Worm (Caenorhabditis elegans) whole organism, young adult: ENCODE measurements around the gene srh-61.

Experiments
- B0035.1 ChIP-seq: sonication (generic microtip); optimal IDR thresholded peaks from 2 replicates; lab custom pipeline; 2016; ENCODE audit warnings: missing genetic modification characterization, mild to moderate bottlenecking, missing compliant biosample characterization, missing genotype, missing genetic modification reagents
- Y56A3A.18 ChIP-seq: fragments of 200-800 bp; sonication (Bioruptor generic); IDR thresholded peaks from 2 replicates; pipeline ENCODE4 v1.3.6; 2022; ENCODE audit warnings: missing genetic modification reagents, missing genetic modification characterization, missing compliant biosample characterization
- ama-1 ChIP-seq, 3 experiments: fragments of 150-350 bp in 1 of 3; sonication (generic microtip) in 2 of 3; optimal IDR thresholded peaks; 2 replicates each; lab custom pipeline; 2014 to 2018; ENCODE audit warnings: missing biosample characterization in 2 of 3, missing genetic modification characterization in 2 of 3, missing genetic modification reagents in 2 of 3
- ekl-4 ChIP-seq: fragments of 200-800 bp; sonication (Bioruptor generic); IDR thresholded peaks from 2 replicates; pipeline ENCODE4 v1.3.6; 2022; ENCODE audit warnings: missing genetic modification reagents, missing genetic modification characterization, missing compliant biosample characterization
- let-526 ChIP-seq: fragments of 200-800 bp; sonication (Bioruptor generic); IDR thresholded peaks from 2 replicates; pipeline ENCODE4 v1.3.6; 2022; ENCODE audit warnings: missing genetic modification reagents, missing genetic modification characterization, missing compliant biosample characterization
- mel-28 ChIP-seq: sonication (generic microtip); optimal IDR thresholded peaks from 2 replicates; lab custom pipeline; 2016; ENCODE audit warnings: borderline replicate concordance, mild to moderate bottlenecking, missing genetic modification characterization, missing compliant biosample characterization
- repo-1 ChIP-seq: sonication (generic microtip); optimal IDR thresholded peaks from 2 replicates; lab custom pipeline; 2017; ENCODE audit warnings: mild to moderate bottlenecking, missing genetic modification characterization, missing compliant biosample characterization
- unc-62 ChIP-seq: fragments of 150-350 bp; optimal IDR thresholded peaks from 2 replicates; lab custom pipeline; 2014; ENCODE audit warnings: missing biosample characterization, missing genetic modification reagents, missing genetic modification characterization
- ztf-22 ChIP-seq: fragments of 200-800 bp; sonication (Bioruptor generic); optimal IDR thresholded peaks from 2 replicates; lab custom pipeline; 2018; ENCODE audit warnings: mild to moderate bottlenecking, missing genetic modification characterization, moderate library complexity, missing compliant biosample characterization

DNA sequence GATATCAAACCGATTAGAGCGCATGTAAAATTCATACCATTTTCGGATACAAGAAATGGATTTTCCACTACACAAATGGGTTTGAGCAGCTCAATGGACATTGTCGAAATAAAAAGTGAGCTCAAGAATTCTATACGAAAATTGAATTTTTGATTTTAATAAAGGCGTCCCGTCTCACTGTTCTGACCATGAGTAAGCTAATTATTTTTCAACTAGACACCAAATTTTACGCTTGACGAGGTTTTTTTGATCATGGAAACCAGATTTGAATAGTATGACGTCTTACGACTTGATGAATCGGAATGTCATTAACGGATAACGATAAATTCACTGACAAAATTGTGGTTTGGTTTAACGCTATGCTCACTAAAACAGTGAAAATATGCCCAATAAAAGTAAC, at the start of gene srh-61:
- no peak for TF ChIP-seq ama-1 (optimal IDR thresholded peaks at IDR 0.05; lab: Kevin White, UChicago)
- no peak for TF ChIP-seq ama-1 (GFP tag; optimal IDR thresholded peaks at IDR 0.05; lab: Kevin White, UChicago)
- no peak for TF ChIP-seq let-526
- TF ChIP-seq mel-28 (tag; lab: Kevin White, UChicago) = no peak
- no peak for TF ChIP-seq ekl-4 (GFP tag; lab: Robert Waterston, UW)
- TF ChIP-seq unc-62 = no peak
- no peak for TF ChIP-seq Y56A3A.18 (GFP tag; lab: Robert Waterston, UW)
- no peak for TF ChIP-seq B0035.1
- TF ChIP-seq ztf-22 (GFP tag; lab: Kevin White, UChicago) = no peak
- TF ChIP-seq repo-1 (tag; lab: Kevin White, UChicago) = no peak
